Worm (Caenorhabditis elegans): ENCODE results near the gene sptl-2.

sptl-2 gene

ce11 chrV:7978798-7979197, 38.2 kb upstream of the sptl-2 start (continued):
- no peak for TF ChIP-seq unc-130 (tag; optimal IDR thresholded peaks at IDR 0.05)
- TF ChIP-seq nhr-84 (tag; optimal IDR thresholded peaks at IDR 0.05), result no peak
- no peak for TF ChIP-seq lin-39 (tag; optimal IDR thresholded peaks at IDR 0.05)
- TF ChIP-seq elt-3 (tag; optimal IDR thresholded peaks at IDR 0.05), result peak in 2 of 6 experiments; percentile 3 to 75
- no peak for TF ChIP-seq unc-98 (GFP tag; IDR thresholded peaks at IDR 0.05)
- TF ChIP-seq nhr-19 (GFP tag; conservative IDR thresholded peaks at IDR 0.05), result no peak
- TF ChIP-seq efl-1 (optimal IDR thresholded peaks at IDR 0.05), result peak; percentile 13 to 20
- peak in 1 of 2 experiments; percentile 93 for TF ChIP-seq efl-1 (GFP tag; optimal IDR thresholded peaks at IDR 0.05 in 1 of 2)
- no peak for TF ChIP-seq egl-13 (tag; optimal IDR thresholded peaks at IDR 0.05)
- no peak for TF ChIP-seq nhr-11 (tag; optimal IDR thresholded peaks at IDR 0.05)
- no peak for TF ChIP-seq fos-1 (tag; optimal IDR thresholded peaks at IDR 0.05)
- no peak for TF ChIP-seq pax-3 (tag; optimal IDR thresholded peaks at IDR 0.05)
- TF ChIP-seq aha-1 (tag; optimal IDR thresholded peaks at IDR 0.05), result no peak
- no peak for TF ChIP-seq rnt-1 (tag; optimal IDR thresholded peaks at IDR 0.05)
- TF ChIP-seq lin-13 (GFP tag; optimal IDR thresholded peaks at IDR 0.05), result no peak
- TF ChIP-seq sup-37 (GFP tag; optimal IDR thresholded peaks at IDR 0.05), result no peak
- peak; percentile 56 for TF ChIP-seq snu-23 (GFP tag; optimal IDR thresholded peaks at IDR 0.05)
- TF ChIP-seq nhr-47 (tag; optimal IDR thresholded peaks at IDR 0.05), result no peak
- TF ChIP-seq dpl-1 (GFP tag; optimal IDR thresholded peaks at IDR 0.05), result peak in 2 of 3 experiments; percentile 12 to 31
- TF ChIP-seq mab-9 (GFP tag; IDR thresholded peaks at IDR 0.05), result no peak
- TF ChIP-seq fkh-8 (tag; optimal IDR thresholded peaks at IDR 0.05), result no peak
- TF ChIP-seq lin-14 (GFP tag; optimal IDR thresholded peaks at IDR 0.05), result peak; percentile 71
- no peak for TF ChIP-seq egl-27 (tag; optimal IDR thresholded peaks at IDR 0.05)
- TF ChIP-seq fkh-4 (tag; optimal IDR thresholded peaks at IDR 0.05; ENCODE audit: borderline replicate concordance), result no peak
- TF ChIP-seq ceh-63 (GFP tag; optimal IDR thresholded peaks at IDR 0.05), result no peak
- TF ChIP-seq lsy-2 (tag; optimal IDR thresholded peaks at IDR 0.05), result peak in 1 of 2 experiments; percentile 82
- peak; percentile 24 for TF ChIP-seq mep-1 (tag; optimal IDR thresholded peaks at IDR 0.05)
- TF ChIP-seq tlp-1 (tag; optimal IDR thresholded peaks at IDR 0.05), result no peak
- TF ChIP-seq xbp-1 (tag; optimal IDR thresholded peaks at IDR 0.05), result no peak
- no peak for TF ChIP-seq lir-3 (tag; optimal IDR thresholded peaks at IDR 0.05; ENCODE audit: poor library complexity)
- TF ChIP-seq lin-35 (GFP tag; optimal IDR thresholded peaks at IDR 0.05), result peak in 1 of 2 experiments; percentile 65
- TF ChIP-seq ceh-8 (GFP tag; optimal IDR thresholded peaks at IDR 0.05), result no peak
- TF ChIP-seq tbx-2 (tag; optimal IDR thresholded peaks at IDR 0.05), result no peak
- no peak for TF ChIP-seq nhr-90 (tag; optimal IDR thresholded peaks at IDR 0.05; ENCODE audit: poor library complexity)
- TF ChIP-seq ceh-88 (GFP tag; IDR thresholded peaks at IDR 0.05), result no peak
- TF ChIP-seq ces-1 (GFP tag; optimal IDR thresholded peaks at IDR 0.05), result no peak
- peak; percentile 79 for TF ChIP-seq nhr-85 (tag)
- peak; percentile 77 for TF ChIP-seq blmp-1 (tag; optimal IDR thresholded peaks at IDR 0.05)
- TF ChIP-seq ztf-11 (tag; optimal IDR thresholded peaks at IDR 0.05), result no peak
- no peak for TF ChIP-seq lin-15B (tag; optimal IDR thresholded peaks at IDR 0.05)
- TF ChIP-seq hpl-2 (GFP tag; optimal IDR thresholded peaks at IDR 0.05), result no peak
- TF ChIP-seq nhr-237 (tag; optimal IDR thresholded peaks at IDR 0.05), result no peak
- TF ChIP-seq ama-1 (optimal IDR thresholded peaks at IDR 0.05), result no peak
- no peak for TF ChIP-seq nhr-12 (tag; optimal IDR thresholded peaks at IDR 0.05)
- TF ChIP-seq unc-62 (GFP tag; optimal IDR thresholded peaks at IDR 0.05), result no peak
- peak; percentile 46 for TF ChIP-seq C16A3.4 (tag; optimal IDR thresholded peaks at IDR 0.05)
- TF ChIP-seq C34B4.2 (tag; optimal IDR thresholded peaks at IDR 0.05), result no peak

Measured in whole organism, L1 larva.